ENCODE assay signal across 3 worm cellular contexts in genomic region chrV:2595720-2596119, ce11.
TF ChIP-seq lines count a peak whose summit lies in the region.

No protein-coding gene starts in this region.

TF ChIP-seq in whole organism, L4 larva, 104 proteins besides CTCF, POLR2A, EP300 and RAD21:
- TF ChIP-seq F44E2.7 (GFP tag; IDR thresholded peaks at IDR 0.05; lab: Robert Waterston, UW) = 0 out of 2 replicates have a peak, but pooled peaks have one; percentile 47
- no peak for TF ChIP-seq aly-2 (tag; optimal IDR thresholded peaks at IDR 0.05; lab: Kevin White, UChicago)
- TF ChIP-seq snpc-1.2 (GFP tag; IDR thresholded peaks at IDR 0.05; lab: Robert Waterston, UW) = 0 out of 2 replicates have a peak, but pooled peaks have one; percentile 20
- TF ChIP-seq unc-62 (GFP tag; optimal IDR thresholded peaks at IDR 0.05 in 1 of 2; lab: Kevin White, UChicago) = peak in 1 of 2 experiments; percentile 2
- no peak for TF ChIP-seq unc-62 (tag; optimal IDR thresholded peaks at IDR 0.05; lab: Kevin White, UChicago)

TF ChIP-seq in whole organism, late embryonic, 69 proteins besides CTCF, POLR2A, EP300 and RAD21:
- no peak for TF ChIP-seq syd-9 (tag; optimal IDR thresholded peaks at IDR 0.05; lab: Kevin White, UChicago)
- TF ChIP-seq dmd-4 (tag; optimal IDR thresholded peaks at IDR 0.05; lab: Kevin White, UChicago; ENCODE audit: borderline replicate concordance) = no peak
- no peak for TF ChIP-seq elt-2 (tag; optimal IDR thresholded peaks at IDR 0.05; lab: Kevin White, UChicago)
- TF ChIP-seq ref-2 (tag; optimal IDR thresholded peaks at IDR 0.05; lab: Kevin White, UChicago) = peak; percentile 16
TF ChIP-seq in whole organism, late embryonic: peak in this region for 1.

TF ChIP-seq in whole organism, young adult, 124 proteins besides CTCF, POLR2A, EP300 and RAD21:
- TF ChIP-seq madf-8 (GFP tag; conservative IDR thresholded peaks at IDR 0.05; lab: Robert Waterston, UW) = peak; percentile 32; the same call in 1 of the 2 replicates
- TF ChIP-seq zim-3 (tag; optimal IDR thresholded peaks at IDR 0.05; lab: Kevin White, UChicago) = no peak
- TF ChIP-seq zfh-2 (GFP tag; conservative IDR thresholded peaks at IDR 0.05; lab: Robert Waterston, UW) = 0 out of 2 replicates have a peak, but pooled peaks have one; percentile 34
- TF ChIP-seq dox-1 (GFP tag; IDR thresholded peaks at IDR 0.05; lab: Robert Waterston, UW) = peak; percentile 22; the same call in 1 of the 2 replicates
- peak; percentile 54; the same call in 1 of the 2 replicates for TF ChIP-seq madf-6 (GFP tag; IDR thresholded peaks at IDR 0.05; lab: Robert Waterston, UW)
- no peak for TF ChIP-seq him-1 (tag; optimal IDR thresholded peaks at IDR 0.05; lab: Kevin White, UChicago)
- no peak for TF ChIP-seq ztf-28 (GFP tag; IDR thresholded peaks at IDR 0.05; lab: Robert Waterston, UW)
- TF ChIP-seq hsf-1 (GFP tag; IDR thresholded peaks at IDR 0.05; lab: Robert Waterston, UW) = peak; percentile 70
